Worm (Caenorhabditis elegans): Measurements from ENCODE around the gene cnc-4.

cnc-4 gene

DNA sequence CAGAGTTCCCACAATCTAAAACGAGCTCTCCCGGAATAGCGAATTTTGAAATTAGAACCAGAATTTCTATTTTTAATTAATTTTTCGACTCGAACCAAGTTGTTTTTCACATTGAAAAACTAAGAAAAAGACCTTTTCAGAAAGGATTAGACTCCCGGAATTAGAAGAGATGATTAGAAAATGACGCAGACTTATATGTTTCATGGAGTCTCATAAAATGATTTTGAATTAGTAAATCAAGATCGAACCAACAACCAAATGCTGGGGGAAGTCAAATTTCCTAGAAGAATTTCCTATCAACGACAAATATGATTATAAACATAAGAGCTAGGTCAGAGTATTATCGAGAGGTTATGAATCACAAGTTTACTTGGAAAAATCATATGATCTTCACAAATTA is 41.6 kb downstream of the cnc-4 start:
- no peak for TF ChIP-seq dao-5 (tag; optimal IDR thresholded peaks at IDR 0.05)
- no peak for TF ChIP-seq W03F9.2 (tag; optimal IDR thresholded peaks at IDR 0.05)
- TF ChIP-seq him-1 (tag; optimal IDR thresholded peaks at IDR 0.05) = no peak

DNA sequence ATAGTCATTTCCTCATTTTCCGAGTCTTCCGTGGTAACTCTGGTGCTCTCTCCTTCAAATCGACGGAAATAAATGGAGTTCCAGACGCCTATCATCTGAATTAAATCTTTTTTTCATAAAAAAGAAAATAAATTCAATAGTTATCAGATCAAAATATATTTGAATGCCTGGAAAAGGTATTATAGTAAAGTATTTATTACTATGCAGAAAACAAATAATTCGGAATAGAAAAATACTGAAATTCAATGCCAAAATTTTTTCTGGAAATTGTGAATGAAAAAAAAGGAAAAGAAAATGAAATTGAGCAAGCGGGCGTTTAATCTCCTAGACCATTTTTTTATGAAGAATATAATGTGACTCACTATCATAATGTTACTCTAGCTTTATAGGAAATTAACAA is 44.5 kb downstream of the cnc-4 start, which contains the start of gene C38C3.6:
Gene C38C3.6 (minus strand): TSS at position 101 of the 400 bp plus-strand sequence.
- TF ChIP-seq W03F9.2 (tag; optimal IDR thresholded peaks at IDR 0.05) (no peak), him-1 (tag; optimal IDR thresholded peaks at IDR 0.05) (no peak), dao-5 (tag; optimal IDR thresholded peaks at IDR 0.05) (no peak)

ce11 chrV:1494469-1494868 is 47.5 kb downstream of the cnc-4 start, which contains the start of gene spig-7:
Gene spig-7, plus strand, starts transcription at chrV:1494769.
- TF ChIP-seq dao-5 (tag; optimal IDR thresholded peaks at IDR 0.05) (no peak), him-1 (tag; optimal IDR thresholded peaks at IDR 0.05) (no peak), W03F9.2 (tag; optimal IDR thresholded peaks at IDR 0.05) (no peak)

- TF ChIP-seq dao-5 (tag; optimal IDR thresholded peaks at IDR 0.05) = no peak
- no peak for TF ChIP-seq W03F9.2 (tag; optimal IDR thresholded peaks at IDR 0.05)
- TF ChIP-seq him-1 (tag; optimal IDR thresholded peaks at IDR 0.05) = no peak
Measured at ce11 chrV:1495334-1495733, 48.3 kb downstream of the cnc-4 start, which contains the start of gene C38C3.3. Gene C38C3.3, plus strand, starts transcription at chrV:1495634.

DNA sequence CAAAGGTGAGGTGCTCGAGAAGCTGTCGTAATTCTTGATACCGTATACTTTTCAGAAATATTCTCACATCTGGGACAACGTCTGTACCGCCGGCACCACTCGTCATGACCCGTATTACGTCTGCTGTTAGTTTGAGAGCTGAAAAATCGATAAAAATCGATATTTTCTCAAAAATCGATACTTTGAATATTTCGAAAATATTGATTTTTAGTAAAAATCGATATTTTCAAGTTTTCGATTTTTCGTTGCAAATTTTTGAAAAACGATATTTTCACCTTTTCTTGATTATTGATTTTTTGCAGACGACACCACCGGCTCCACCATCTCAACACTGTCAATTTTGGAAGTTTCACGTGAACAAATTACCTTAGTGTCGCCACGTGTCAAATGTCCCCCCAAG is 48.8 kb downstream of the cnc-4 start:
- TF ChIP-seq dao-5 (tag; optimal IDR thresholded peaks at IDR 0.05) (no peak), W03F9.2 (tag; optimal IDR thresholded peaks at IDR 0.05) (no peak), him-1 (tag; optimal IDR thresholded peaks at IDR 0.05) (no peak)

Measured in whole organism, L4/young adult.